Fruit fly (Drosophila melanogaster) whole organism, embryonic: ENCODE data around the gene Andorra.

Experiments used
- Abd-B ChIP-seq: fragments of 200-800 bp; sonication (Bioruptor generic); optimal IDR thresholded peaks from 2 replicates; lab custom pipeline; 2018; ENCODE audit warnings: missing biosample characterization, mild to moderate bottlenecking, missing genetic modification characterization, moderate library complexity
- CG11093 ChIP-seq: fragments of 200-800 bp; sonication (Bioruptor generic); IDR thresholded peaks from 3 replicates; pipeline ENCODE4 v1.3.6; 2022; ENCODE audit warnings: missing biosample characterization, missing genetic modification characterization
- CG13296 ChIP-seq: fragments of 200-800 bp; sonication (Bioruptor generic); optimal IDR thresholded peaks from 3 replicates; lab custom pipeline; 2018; ENCODE audit warnings: missing biosample characterization, mild to moderate bottlenecking, missing genetic modification characterization
- CG31441 ChIP-seq: fragments of 200-800 bp; sonication (Bioruptor generic); IDR thresholded peaks from 2 replicates; pipeline ENCODE4 v1.3.6; 2022; ENCODE audit warnings: missing biosample characterization, missing genetic modification characterization
- CG32767 ChIP-seq: fragments of 200-800 bp; sonication (Bioruptor generic); IDR thresholded peaks from 2 replicates; pipeline ENCODE4 v1.3.6; 2022; ENCODE audit warnings: missing biosample characterization, missing genetic modification characterization
- CG3407 ChIP-seq: fragments of 200-800 bp; sonication (Bioruptor generic); optimal IDR thresholded peaks from 2 replicates; lab custom pipeline; 2018; ENCODE audit warnings: missing biosample characterization, mild to moderate bottlenecking, missing genetic modification characterization
- CG6254 ChIP-seq: fragments of 200-800 bp; sonication (Bioruptor generic); optimal IDR thresholded peaks from 3 replicates; lab custom pipeline; 2017; ENCODE audit warnings: mild to moderate bottlenecking, missing biosample characterization, missing genetic modification reagents, missing genetic modification characterization
- Dref ChIP-seq: fragments of 200-800 bp; sonication (Bioruptor generic); IDR thresholded peaks from 2 replicates; pipeline ENCODE4 v1.3.6; 2022; ENCODE audit warnings: missing biosample characterization, missing genetic modification characterization
- Eip74EF ChIP-seq, 2 experiments: fragments of 200-800 bp in 1 of 2; fragments of >200 bp in 1 of 2; sonication (Bioruptor generic) in 1 of 2; optimal IDR thresholded peaks; 2 replicates each; lab custom pipeline; 2017 to 2019; ENCODE audit warnings: missing biosample characterization in 2 of 2, missing genetic modification characterization in 2 of 2, mild to moderate bottlenecking in 1 of 2, moderate library complexity in 1 of 2
- Mad ChIP-seq: fragments of 200-800 bp; sonication (Bioruptor generic); optimal IDR thresholded peaks from 2 replicates; lab custom pipeline; 2016; ENCODE audit warnings: missing biosample characterization, missing genetic modification characterization
- Ptx1 ChIP-seq: fragments of 200-800 bp; sonication (Bioruptor generic); IDR thresholded peaks from 2 replicates; pipeline ENCODE4 v1.3.6; 2022; ENCODE audit warnings: missing biosample characterization, missing genetic modification characterization
- Sry-β ChIP-seq: fragments of 200-800 bp; sonication (Bioruptor generic); optimal IDR thresholded peaks from 2 replicates; lab custom pipeline; 2018; ENCODE audit warnings: missing biosample characterization, mild to moderate bottlenecking, missing genetic modification characterization, moderate library complexity
- cg ChIP-seq: fragments of 200-800 bp; sonication (Bioruptor generic); optimal IDR thresholded peaks from 3 replicates; lab custom pipeline; 2019; ENCODE audit warnings: missing biosample characterization, mild to moderate bottlenecking, missing genetic modification characterization, moderate library complexity
- fd3F ChIP-seq: fragments of 200-800 bp; sonication (Bioruptor generic); optimal IDR thresholded peaks from 2 replicates; lab custom pipeline; 2018; ENCODE audit warnings: missing biosample characterization, mild to moderate bottlenecking, missing genetic modification characterization, moderate library complexity
- nau ChIP-seq: fragments of 200-800 bp; sonication (Bioruptor generic); optimal IDR thresholded peaks from 3 replicates; lab custom pipeline; 2017; ENCODE audit warnings: missing biosample characterization, mild to moderate bottlenecking, missing genetic modification characterization, missing genetic modification reagents
- rib ChIP-seq: fragments of 200-800 bp; sonication (Bioruptor generic); IDR thresholded peaks from 2 replicates; pipeline ENCODE4 v1.3.6; 2022; ENCODE audit warnings: missing biosample characterization, missing genetic modification characterization
- unpg ChIP-seq: fragments of 200-800 bp; sonication (Bioruptor generic); optimal IDR thresholded peaks from 3 replicates; lab custom pipeline; 2018; ENCODE audit warnings: missing biosample characterization, mild to moderate bottlenecking, missing genetic modification characterization, moderate library complexity

Andorra gene

DNA sequence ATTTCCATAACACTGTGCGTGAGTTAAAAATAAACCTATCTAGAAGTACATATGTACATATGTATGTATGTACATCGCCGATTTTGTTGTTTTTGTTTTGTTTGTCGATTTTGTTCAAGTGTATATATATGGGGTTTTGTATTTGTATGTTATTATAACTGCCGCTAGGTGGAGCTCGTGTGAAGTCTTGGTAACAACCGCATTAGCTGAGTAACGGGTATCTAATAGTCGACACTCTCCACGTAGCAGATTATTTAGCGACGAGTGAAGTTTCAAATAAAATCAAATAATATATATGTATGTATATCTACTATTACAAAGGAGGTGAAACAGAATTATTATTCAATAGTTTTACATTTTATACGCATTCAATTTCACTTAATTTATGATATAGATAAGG, 50.0 kb downstream of the Andorra start (continued):
- TF ChIP-seq Mad (no peak), unpg (GFP tag; lab: Kevin White, UChicago) (no peak), rib (GFP tag; lab: Robert Waterston, UW) (no peak), Eip74EF (GFP tag; optimal IDR thresholded peaks at IDR 0.05; lab: Kevin White, UChicago) (no peak), CG11093 (no peak), CG31441 (GFP tag; lab: Robert Waterston, UW) (no peak), CG6254 (GFP tag; lab: Kevin White, UChicago) (no peak), CG3407 (GFP tag; lab: Kevin White, UChicago) (no peak), Sry-β (GFP tag; lab: Kevin White, UChicago) (no peak), CG13296 (GFP tag; lab: Kevin White, UChicago) (no peak), nau (no peak), CG32767 (GFP tag; lab: Robert Waterston, UW) (no peak), Dref (GFP tag; lab: Robert Waterston, UW) (no peak), Ptx1 (no peak), Abd-B (GFP tag; lab: Kevin White, UChicago) (no peak), fd3F (GFP tag; lab: Kevin White, UChicago) (no peak), cg (GFP tag; lab: Kevin White, UChicago) (no peak)
